Fruit fly (Drosophila melanogaster): ENCODE results near the gene CecC.

CecC gene

dm6 chr3R:30224577-30224976 lies 8.3 kb downstream of the CecC start:
- no peak for TF ChIP-seq svp (GFP tag)
- no peak for TF ChIP-seq Smox (GFP tag; optimal IDR thresholded peaks at IDR 0.05)
- TF ChIP-seq fd59A (GFP tag; optimal IDR thresholded peaks at IDR 0.05) = no peak
- no peak for TF ChIP-seq CG3919 (GFP tag; optimal IDR thresholded peaks at IDR 0.05)
- no peak for TF ChIP-seq achi (GFP tag; optimal IDR thresholded peaks at IDR 0.05)

- TF ChIP-seq Hr38 (GFP tag; optimal IDR thresholded peaks at IDR 0.05) = no peak
- TF ChIP-seq CG16779 (tag; optimal IDR thresholded peaks at IDR 0.05) = no peak
- TF ChIP-seq CG8319 (GFP tag; optimal IDR thresholded peaks at IDR 0.05) = no peak
- TF ChIP-seq CG6792 (GFP tag; optimal IDR thresholded peaks at IDR 0.05) = no peak
- TF ChIP-seq fd85E (GFP tag; optimal IDR thresholded peaks at IDR 0.05) = no peak
- TF ChIP-seq CG15336 (GFP tag; IDR thresholded peaks at IDR 0.05) = no peak
- TF ChIP-seq CG11902 (GFP tag; optimal IDR thresholded peaks at IDR 0.05) = no peak
- no peak for TF ChIP-seq Gug (GFP tag; IDR thresholded peaks at IDR 0.05)
- no peak for TF ChIP-seq fd59A (GFP tag; optimal IDR thresholded peaks at IDR 0.05)
- no peak for TF ChIP-seq achi (GFP tag; optimal IDR thresholded peaks at IDR 0.05)
- no peak for TF ChIP-seq ss (GFP tag; optimal IDR thresholded peaks at IDR 0.05)
- TF ChIP-seq Sox14 (GFP tag; optimal IDR thresholded peaks at IDR 0.05) = no peak
- no peak for TF ChIP-seq CG34406 (GFP tag; optimal IDR thresholded peaks at IDR 0.05)
- no peak for TF ChIP-seq CG10669 (GFP tag; optimal IDR thresholded peaks at IDR 0.05)
- no peak for TF ChIP-seq CG11762 (GFP tag; optimal IDR thresholded peaks at IDR 0.05; ENCODE audit: insufficient read depth)
- TF ChIP-seq vri (GFP tag; optimal IDR thresholded peaks at IDR 0.05) = no peak
- no peak for TF ChIP-seq Blimp-1 (GFP tag; optimal IDR thresholded peaks at IDR 0.05)
- no peak for TF ChIP-seq Eip75B (GFP tag; optimal IDR thresholded peaks at IDR 0.05)
Observed at dm6 chr3R:30235253-30235652, 19.0 kb downstream of the CecC start.

dm6 chr3R:30236994-30237393 lies 20.7 kb downstream of the CecC start:
- TF ChIP-seq CG4318 (GFP tag; optimal IDR thresholded peaks at IDR 0.05) = no peak
- TF ChIP-seq CG10631 (GFP tag; optimal IDR thresholded peaks at IDR 0.05) = no peak
- no peak for TF ChIP-seq Smox (GFP tag; optimal IDR thresholded peaks at IDR 0.05)
- TF ChIP-seq salr (GFP tag; optimal IDR thresholded peaks at IDR 0.05) = no peak
- no peak for TF ChIP-seq CG8319 (GFP tag; optimal IDR thresholded peaks at IDR 0.05)
- TF ChIP-seq Sox14 (GFP tag; optimal IDR thresholded peaks at IDR 0.05) = no peak
- no peak for TF ChIP-seq net (GFP tag; optimal IDR thresholded peaks at IDR 0.05)
- TF ChIP-seq Ets21C (GFP tag; optimal IDR thresholded peaks at IDR 0.05) = no peak

dm6 chr3R:30237634-30238033 lies 21.4 kb downstream of the CecC start, which contains the start of gene CG43448:
Gene CG43448 (minus strand): TSS chr3R:30237734.
- no peak for TF ChIP-seq Sox15 (GFP tag; optimal IDR thresholded peaks at IDR 0.05)
- no peak for TF ChIP-seq net (GFP tag; optimal IDR thresholded peaks at IDR 0.05)
- TF ChIP-seq CG10631 (GFP tag; optimal IDR thresholded peaks at IDR 0.05) = no peak
- TF ChIP-seq Ets21C (GFP tag; optimal IDR thresholded peaks at IDR 0.05) = no peak
- TF ChIP-seq Eip78C (GFP tag) = no peak
- no peak for TF ChIP-seq CG34406 (GFP tag; optimal IDR thresholded peaks at IDR 0.05)

dm6 chr3R:30240245-30240644 lies 24.0 kb downstream of the CecC start:
- no peak for TF ChIP-seq CG7368 (GFP tag; optimal IDR thresholded peaks at IDR 0.05)
- peak; percentile 69 for TF ChIP-seq Blimp-1 (GFP tag; optimal IDR thresholded peaks at IDR 0.05)

- no peak for TF ChIP-seq Ets21C (GFP tag; optimal IDR thresholded peaks at IDR 0.05)
- TF ChIP-seq CG7368 (GFP tag; optimal IDR thresholded peaks at IDR 0.05) = peak; percentile 60
- TF ChIP-seq CG11294 (GFP tag; IDR thresholded peaks at IDR 0.05) = no peak
- TF ChIP-seq CG6854 (GFP tag; optimal IDR thresholded peaks at IDR 0.05) = peak; percentile 98
- no peak for TF ChIP-seq Sox15 (GFP tag; optimal IDR thresholded peaks at IDR 0.05)
- TF ChIP-seq Blimp-1 (GFP tag; optimal IDR thresholded peaks at IDR 0.05) = peak; percentile 100
- peak; percentile 44 for TF ChIP-seq esn (GFP tag; optimal IDR thresholded peaks at IDR 0.05)
- peak; percentile 61 for TF ChIP-seq CG10669 (GFP tag; optimal IDR thresholded peaks at IDR 0.05)
- TF ChIP-seq CG9139 (GFP tag; optimal IDR thresholded peaks at IDR 0.05) = peak; percentile 89
- peak; percentile 90 for TF ChIP-seq Eip78C (GFP tag)
- no peak for TF ChIP-seq CG6792 (GFP tag; optimal IDR thresholded peaks at IDR 0.05)
- TF ChIP-seq CG34406 (GFP tag; optimal IDR thresholded peaks at IDR 0.05) = peak; percentile 29
- peak; percentile 50 for TF ChIP-seq CG32006 (GFP tag; optimal IDR thresholded peaks at IDR 0.05)
- peak; percentile 20 for TF ChIP-seq achi (GFP tag; optimal IDR thresholded peaks at IDR 0.05)
- TF ChIP-seq Met (GFP tag; optimal IDR thresholded peaks at IDR 0.05) = peak; percentile 67
- TF ChIP-seq Eip75B (GFP tag; optimal IDR thresholded peaks at IDR 0.05) = peak; percentile 68
- peak; percentile 63 for TF ChIP-seq dsx (GFP tag; optimal IDR thresholded peaks at IDR 0.05; ENCODE audit: poor library complexity, severe bottlenecking)
- TF ChIP-seq spab (GFP tag; optimal IDR thresholded peaks at IDR 0.05) = peak; percentile 71
- no peak for TF ChIP-seq CG10631 (GFP tag; optimal IDR thresholded peaks at IDR 0.05)
- TF ChIP-seq fd85E (GFP tag; optimal IDR thresholded peaks at IDR 0.05) = peak; percentile 0
- peak; percentile 39 for TF ChIP-seq CG11762 (GFP tag; optimal IDR thresholded peaks at IDR 0.05; ENCODE audit: insufficient read depth)
- TF ChIP-seq Sox102F (GFP tag; optimal IDR thresholded peaks at IDR 0.05) = peak; percentile 72
- TF ChIP-seq lz (GFP tag; optimal IDR thresholded peaks at IDR 0.05) = no peak
- no peak for TF ChIP-seq Hr38 (GFP tag; optimal IDR thresholded peaks at IDR 0.05)
Observed at dm6 chr3R:30243262-30243815, 27.1 kb downstream of the CecC start, which contains the start of gene CG9737. Gene CG9737 (minus strand): TSS chr3R:30243312.

Measured in whole organism, prepupa.